Fruit fly (Drosophila melanogaster): ENCODE measurements around the gene TrissinR.
A peak's percentile ranks its signal among the peaks of the same experiment; 100 is the strongest.

TrissinR gene

DNA sequence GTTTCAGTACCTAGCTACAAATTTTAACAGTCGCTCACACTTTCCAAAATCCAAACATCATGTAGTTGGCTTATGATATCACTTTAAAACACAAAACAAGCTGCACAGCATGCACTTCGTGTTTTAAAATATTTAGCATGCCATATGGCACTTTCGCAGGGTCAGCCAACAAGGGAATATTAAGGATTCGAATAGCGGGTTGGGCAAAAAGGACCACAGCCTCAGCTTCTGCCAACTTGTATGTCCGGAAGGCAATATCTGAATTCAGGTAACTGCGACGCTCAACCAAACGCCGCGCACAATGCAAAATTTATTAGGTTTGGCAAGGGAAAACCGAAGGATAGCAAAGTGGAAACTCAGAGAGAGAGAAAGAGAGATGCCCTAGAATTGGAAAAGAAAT, 34.5 kb upstream of the TrissinR start (continued):
- no peak for TF ChIP-seq HmgZ (tag; optimal IDR thresholded peaks at IDR 0.05)

dm6 chr2L:5790799-5791526, 32.8 kb upstream of the TrissinR start:
- no peak for TF ChIP-seq CG11093 (GFP tag; IDR thresholded peaks at IDR 0.05)
- no peak for TF ChIP-seq CG6254 (GFP tag; optimal IDR thresholded peaks at IDR 0.05)
- no peak for TF ChIP-seq Sin3A (optimal IDR thresholded peaks at IDR 0.05)
- TF ChIP-seq CG18599 (GFP tag; optimal IDR thresholded peaks at IDR 0.05), result peak; percentile 23
- TF ChIP-seq Hey (tag; optimal IDR thresholded peaks at IDR 0.05), result no peak
- TF ChIP-seq cwo (GFP tag; optimal IDR thresholded peaks at IDR 0.05), result peak; percentile 9
- TF ChIP-seq p53 (GFP tag; optimal IDR thresholded peaks at IDR 0.05), result no peak
- TF ChIP-seq CG32767 (GFP tag; IDR thresholded peaks at IDR 0.05), result no peak
- TF ChIP-seq D19A (tag; optimal IDR thresholded peaks at IDR 0.05), result peak; percentile 60
- TF ChIP-seq danr (GFP tag; IDR thresholded peaks at IDR 0.05), result no peak
- no peak for TF ChIP-seq dan (GFP tag; IDR thresholded peaks at IDR 0.05)
- no peak for TF ChIP-seq Sry-δ (GFP tag; optimal IDR thresholded peaks at IDR 0.05)
- TF ChIP-seq CG34376 (GFP tag; optimal IDR thresholded peaks at IDR 0.05), result peak; percentile 26
- no peak for TF ChIP-seq Hmx (GFP tag; optimal IDR thresholded peaks at IDR 0.05)
- no peak for TF ChIP-seq CTCF (GFP tag; optimal IDR thresholded peaks at IDR 0.05)
- TF ChIP-seq CG14860 (GFP tag; IDR thresholded peaks at IDR 0.05; ENCODE audit: partially characterized antibody), result no peak
- TF ChIP-seq Hr51 (GFP tag; optimal IDR thresholded peaks at IDR 0.05), result peak in 1 of 2 experiments; percentile 7
- 0 out of 2 replicates have a peak, but pooled peaks have one; percentile 6 for TF ChIP-seq Xrp1 (GFP tag; IDR thresholded peaks at IDR 0.05)
- peak; percentile 8 for TF ChIP-seq gem (tag; optimal IDR thresholded peaks at IDR 0.05)
- peak; percentile 27 for TF ChIP-seq sug (tag; optimal IDR thresholded peaks at IDR 0.05)
- TF ChIP-seq grn (GFP tag; optimal IDR thresholded peaks at IDR 0.05), result peak; percentile 2
- TF ChIP-seq kni (GFP tag; optimal IDR thresholded peaks at IDR 0.05), result no peak
- no peak for TF ChIP-seq CG32772 (GFP tag; IDR thresholded peaks at IDR 0.05)
- TF ChIP-seq emc (GFP tag; optimal IDR thresholded peaks at IDR 0.05), result no peak
- no peak for TF ChIP-seq Camta (GFP tag; optimal IDR thresholded peaks at IDR 0.05)
- TF ChIP-seq btn (GFP tag; optimal IDR thresholded peaks at IDR 0.05), result no peak
- no peak for TF ChIP-seq Med (GFP tag)
- TF ChIP-seq CG11560 (tag; IDR thresholded peaks at IDR 0.05), result no peak
- TF ChIP-seq CG8924 (tag; optimal IDR thresholded peaks at IDR 0.05), result no peak
- TF ChIP-seq caup (GFP tag; optimal IDR thresholded peaks at IDR 0.05; ENCODE audit: severe bottlenecking), result peak; percentile 61
- TF ChIP-seq esg (GFP tag; conservative IDR thresholded peaks at IDR 0.05), result no peak
- TF ChIP-seq Six4 (GFP tag; optimal IDR thresholded peaks at IDR 0.05), result no peak
- TF ChIP-seq CG12942 (GFP tag; optimal IDR thresholded peaks at IDR 0.05), result no peak
- no peak for TF ChIP-seq CG2712 (tag; optimal IDR thresholded peaks at IDR 0.05)
- TF ChIP-seq GATAe (GFP tag; conservative IDR thresholded peaks at IDR 0.05), result peak; percentile 20; the same call in 1 of the 2 replicates
- no peak for TF ChIP-seq tin (GFP tag; optimal IDR thresholded peaks at IDR 0.05)
- no peak for TF ChIP-seq kah (GFP tag; optimal IDR thresholded peaks at IDR 0.05)
- TF ChIP-seq Spps (tag; optimal IDR thresholded peaks at IDR 0.05), result no peak
- no peak for TF ChIP-seq MESR4 (GFP tag; optimal IDR thresholded peaks at IDR 0.05)
- TF ChIP-seq lab (GFP tag; optimal IDR thresholded peaks at IDR 0.05), result peak; percentile 25
- no peak for TF ChIP-seq CG4328 (GFP tag; optimal IDR thresholded peaks at IDR 0.05)
- TF ChIP-seq sens (GFP tag), result peak; percentile 52
- TF ChIP-seq tna (GFP tag; IDR thresholded peaks at IDR 0.05; ENCODE audit: partially characterized antibody), result no peak
- TF ChIP-seq CG6791 (GFP tag; IDR thresholded peaks at IDR 0.05; ENCODE audit: partially characterized antibody), result no peak
- TF ChIP-seq Lpt (GFP tag; optimal IDR thresholded peaks at IDR 0.05), result no peak
- TF ChIP-seq CG10565 (GFP tag; optimal IDR thresholded peaks at IDR 0.05), result no peak
- no peak for TF ChIP-seq CG8281 (tag; optimal IDR thresholded peaks at IDR 0.05)
- TF ChIP-seq az2 (GFP tag; optimal IDR thresholded peaks at IDR 0.05), result no peak
